Worm (Caenorhabditis elegans): ENCODE measurements around the gene C31H2.4.

C31H2.4 gene

DNA sequence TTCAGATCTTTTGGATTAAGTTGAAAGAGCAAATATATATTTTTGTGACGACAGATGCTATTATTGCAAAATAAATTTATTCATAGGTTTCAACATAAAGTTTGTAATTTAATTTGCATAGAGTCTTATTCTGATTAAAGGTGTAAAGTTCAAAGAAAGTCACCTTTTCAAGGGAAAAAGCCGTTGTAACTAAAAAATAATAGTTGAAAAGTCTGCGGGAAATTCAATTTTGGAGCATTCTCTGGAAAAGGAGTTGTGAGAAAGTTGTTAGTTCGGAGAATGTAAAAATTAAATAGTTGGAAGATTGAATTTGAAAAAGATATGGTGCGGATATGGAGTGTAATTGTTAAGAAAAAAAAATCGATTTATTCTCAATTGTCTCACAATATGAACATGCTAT is 4.6 kb upstream of the C31H2.4 start:
- TF ChIP-seq mab-5 (tag; optimal IDR thresholded peaks at IDR 0.05) (no peak), unc-62 (GFP tag; optimal IDR thresholded peaks at IDR 0.05) (no peak), ces-1 (GFP tag; optimal IDR thresholded peaks at IDR 0.05) (no peak), sem-2 (GFP tag; optimal IDR thresholded peaks at IDR 0.05) (no peak), lin-13 (tag; optimal IDR thresholded peaks at IDR 0.05) (no peak), cnd-1 (tag; optimal IDR thresholded peaks at IDR 0.05) (no peak), ceh-83 (GFP tag; optimal IDR thresholded peaks at IDR 0.05) (no peak), nhr-12 (tag; optimal IDR thresholded peaks at IDR 0.05) (no peak), elt-1 (tag; optimal IDR thresholded peaks at IDR 0.05; ENCODE audit: borderline replicate concordance, insufficient read depth) (no peak), elt-3 (tag; optimal IDR thresholded peaks at IDR 0.05) (no peak), drap-1 (GFP tag; optimal IDR thresholded peaks at IDR 0.05) (no peak)

DNA sequence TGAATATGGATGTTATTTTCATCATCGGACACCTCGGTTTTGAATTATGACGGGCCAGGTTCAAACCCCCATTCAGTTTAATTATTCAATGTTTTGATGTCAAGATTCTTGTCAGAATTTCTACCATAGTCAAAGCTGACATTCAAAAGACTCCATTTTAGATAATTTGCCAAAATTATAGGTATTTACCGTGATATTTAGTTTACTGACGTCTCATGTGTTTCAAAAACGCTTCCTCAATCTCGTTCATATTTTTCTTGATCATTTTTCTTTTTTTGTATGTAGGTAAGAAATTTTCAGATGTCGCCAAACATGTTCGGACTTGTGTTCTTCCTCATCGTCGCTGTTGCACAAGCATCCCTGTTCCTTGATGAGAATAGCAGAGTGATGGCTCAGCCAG is 3.3 kb upstream of the C31H2.4 start, which contains the start of gene EGAP5.1:
TSS of gene EGAP5.1 (plus strand) at position 301 of the 400 bp plus-strand sequence.
- TF ChIP-seq lsy-2 (tag; optimal IDR thresholded peaks at IDR 0.05): no peak
- TF ChIP-seq ham-2 (GFP tag; optimal IDR thresholded peaks at IDR 0.05): no peak
- TF ChIP-seq hlh-1 (tag; optimal IDR thresholded peaks at IDR 0.05): no peak
- no peak for TF ChIP-seq zip-8 (tag; optimal IDR thresholded peaks at IDR 0.05)
- TF ChIP-seq snpc-4 (tag; optimal IDR thresholded peaks at IDR 0.05): no peak
- no peak for TF ChIP-seq sem-2 (GFP tag; optimal IDR thresholded peaks at IDR 0.05)
- no peak for TF ChIP-seq unc-39 (tag; optimal IDR thresholded peaks at IDR 0.05)
- no peak for TF ChIP-seq ces-1 (GFP tag; optimal IDR thresholded peaks at IDR 0.05)
- TF ChIP-seq unc-120 (tag; optimal IDR thresholded peaks at IDR 0.05; ENCODE audit: poor library complexity, severe bottlenecking): no peak
- TF ChIP-seq lin-32 (GFP tag; optimal IDR thresholded peaks at IDR 0.05): no peak
- TF ChIP-seq drap-1 (GFP tag; optimal IDR thresholded peaks at IDR 0.05): no peak
- no peak for TF ChIP-seq nhr-2 (tag; optimal IDR thresholded peaks at IDR 0.05)
- TF ChIP-seq tbx-8 (GFP tag; optimal IDR thresholded peaks at IDR 0.05): no peak
- no peak for TF ChIP-seq cnd-1 (tag; optimal IDR thresholded peaks at IDR 0.05)
- TF ChIP-seq ceh-83 (GFP tag; optimal IDR thresholded peaks at IDR 0.05): no peak
- no peak for TF ChIP-seq nhr-76 (tag; optimal IDR thresholded peaks at IDR 0.05)
- TF ChIP-seq nhr-28 (tag; optimal IDR thresholded peaks at IDR 0.05): no peak
- TF ChIP-seq M03D4.4 (tag; optimal IDR thresholded peaks at IDR 0.05): no peak
- TF ChIP-seq sptf-1 (tag; optimal IDR thresholded peaks at IDR 0.05): no peak

- TF ChIP-seq nhr-2 (tag; optimal IDR thresholded peaks at IDR 0.05) (no peak), lsy-2 (tag; optimal IDR thresholded peaks at IDR 0.05) (no peak), sem-2 (GFP tag; optimal IDR thresholded peaks at IDR 0.05) (no peak), snpc-4 (tag; optimal IDR thresholded peaks at IDR 0.05) (no peak), cnd-1 (tag; optimal IDR thresholded peaks at IDR 0.05) (no peak), zip-8 (tag; optimal IDR thresholded peaks at IDR 0.05) (no peak), M03D4.4 (tag; optimal IDR thresholded peaks at IDR 0.05) (no peak), nhr-28 (tag; optimal IDR thresholded peaks at IDR 0.05) (no peak), blmp-1 (tag; optimal IDR thresholded peaks at IDR 0.05) (no peak), drap-1 (GFP tag; optimal IDR thresholded peaks at IDR 0.05) (no peak), unc-62 (GFP tag; optimal IDR thresholded peaks at IDR 0.05) (no peak), bed-3 (GFP tag; optimal IDR thresholded peaks at IDR 0.05) (no peak), elt-1 (tag; optimal IDR thresholded peaks at IDR 0.05; ENCODE audit: borderline replicate concordance, insufficient read depth) (no peak), ceh-39 (tag; optimal IDR thresholded peaks at IDR 0.05) (no peak), nhr-12 (tag; optimal IDR thresholded peaks at IDR 0.05) (no peak), flh-1 (GFP tag; optimal IDR thresholded peaks at IDR 0.05) (no peak)
Measured at ce11 chrX:5154278-5154677, 5.2 kb downstream of the C31H2.4 start, which contains the start of gene C31H2.3. Gene C31H2.3, minus strand, starts transcription at chrX:5154378.

ce11 chrX:5152931-5153330 is 6.5 kb downstream of the C31H2.4 start:
- no peak for TF ChIP-seq mab-5 (tag; optimal IDR thresholded peaks at IDR 0.05)
- no peak for TF ChIP-seq zip-8 (tag; optimal IDR thresholded peaks at IDR 0.05)
- TF ChIP-seq flh-1 (GFP tag; optimal IDR thresholded peaks at IDR 0.05): no peak
- TF ChIP-seq snpc-4 (tag; optimal IDR thresholded peaks at IDR 0.05): no peak
- no peak for TF ChIP-seq blmp-1 (tag; optimal IDR thresholded peaks at IDR 0.05)
- no peak for TF ChIP-seq tbx-8 (GFP tag; optimal IDR thresholded peaks at IDR 0.05)
- TF ChIP-seq cnd-1 (tag; optimal IDR thresholded peaks at IDR 0.05): no peak
- TF ChIP-seq lin-13 (tag; optimal IDR thresholded peaks at IDR 0.05): no peak
- no peak for TF ChIP-seq bed-3 (GFP tag; optimal IDR thresholded peaks at IDR 0.05)
- TF ChIP-seq M03D4.4 (tag; optimal IDR thresholded peaks at IDR 0.05): no peak
- no peak for TF ChIP-seq ceh-43 (GFP tag; optimal IDR thresholded peaks at IDR 0.05)
- no peak for TF ChIP-seq ceh-83 (GFP tag; optimal IDR thresholded peaks at IDR 0.05)
- no peak for TF ChIP-seq mep-1 (tag; optimal IDR thresholded peaks at IDR 0.05)

ce11 chrX:5151866-5152265 is 7.6 kb downstream of the C31H2.4 start:
- no peak for TF ChIP-seq ceh-43 (GFP tag; optimal IDR thresholded peaks at IDR 0.05)
- TF ChIP-seq ces-1 (GFP tag; optimal IDR thresholded peaks at IDR 0.05): no peak
- TF ChIP-seq unc-120 (tag; optimal IDR thresholded peaks at IDR 0.05; ENCODE audit: poor library complexity, severe bottlenecking): no peak
- no peak for TF ChIP-seq bed-3 (GFP tag; optimal IDR thresholded peaks at IDR 0.05)
- TF ChIP-seq hlh-1 (tag; optimal IDR thresholded peaks at IDR 0.05): no peak
- no peak for TF ChIP-seq nhr-12 (tag; optimal IDR thresholded peaks at IDR 0.05)
- no peak for TF ChIP-seq lsy-2 (tag; optimal IDR thresholded peaks at IDR 0.05)

Measured in whole organism, mixed stage, embryonic.